Fruit fly (Drosophila melanogaster) whole organism, adult: ENCODE measurements around the gene sad.

Experiments
- CG14711 ChIP-seq: fragments of 200-800 bp; sonication (Bioruptor generic); optimal IDR thresholded peaks from 2 replicates; lab custom pipeline; 2018; ENCODE audit warnings: missing biosample characterization, mild to moderate bottlenecking, missing genetic modification characterization, moderate library complexity
- Mnt ChIP-seq: fragments of 200-800 bp; sonication (Bioruptor generic); optimal IDR thresholded peaks from 2 replicates; lab custom pipeline; 2016; ENCODE audit warnings: missing biosample characterization, mild to moderate bottlenecking, missing genetic modification characterization
- bab1 ChIP-seq: fragments of 200-800 bp; sonication (Bioruptor generic); optimal IDR thresholded peaks from 3 replicates; lab custom pipeline; 2019; ENCODE audit warnings: missing biosample characterization, mild to moderate bottlenecking, missing genetic modification characterization, moderate library complexity
- cnc ChIP-seq, 2 experiments: fragments of >200 bp; optimal IDR thresholded peaks; 2 replicates each; lab custom pipeline; 2017
- kay ChIP-seq: fragments of 200-800 bp; sonication (Bioruptor generic); peaks from one replicate; lab custom pipeline; 2016; ENCODE audit warnings: missing biosample characterization, missing genetic modification characterization, borderline replicate concordance
- tj ChIP-seq: fragments of 200-800 bp; sonication (Bioruptor generic); optimal IDR thresholded peaks from 3 replicates; lab custom pipeline; 2017; ENCODE audit warnings: missing biosample characterization, mild to moderate bottlenecking, missing genetic modification characterization, moderate library complexity

DNA sequence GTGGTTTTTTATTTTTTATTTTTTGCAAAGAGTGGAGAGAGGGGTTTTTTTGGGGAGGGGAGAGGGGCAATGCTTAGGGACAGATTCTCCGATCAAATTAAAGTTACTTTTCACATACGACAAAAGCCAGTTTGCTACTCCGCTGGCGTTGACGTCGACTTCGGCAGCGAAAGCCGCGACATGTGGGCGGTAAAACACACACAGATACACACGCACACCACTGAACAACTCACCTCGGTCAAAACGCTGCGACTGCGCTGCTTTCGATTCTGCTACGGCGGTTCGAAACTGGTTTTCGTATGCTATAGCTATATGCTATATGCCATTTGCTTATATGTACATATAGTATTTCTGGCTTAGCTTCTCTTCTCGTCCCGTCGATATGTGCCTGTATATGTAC, 8.5 kb upstream of the sad start:
- TF ChIP-seq CG14711 (tag; lab: Kevin White, UChicago) (no peak), kay (GFP tag; lab: Kevin White, UChicago) (no peak), tj (no peak), bab1 (GFP tag; lab: Kevin White, UChicago) (no peak), cnc (optimal IDR thresholded peaks at IDR 0.05; lab: Kevin White, UChicago) (no peak), Mnt (GFP tag; lab: Kevin White, UChicago) (no peak)
